Fruit fly (Drosophila melanogaster): ENCODE results near the gene Ndae1.

Gene Ndae1

dm6 chr2L:7260251-7260650 is 11.1 kb upstream of the Ndae1 start:
- TF ChIP-seq cyc (GFP tag; optimal IDR thresholded peaks at IDR 0.05) = no peak
- peak; percentile 27; the same call in 1 of the 2 replicates for TF ChIP-seq CG15336 (GFP tag; IDR thresholded peaks at IDR 0.05)
- no peak for TF ChIP-seq CG8119 (GFP tag; IDR thresholded peaks at IDR 0.05)
- peak; percentile 57 for TF ChIP-seq Eip78C (GFP tag)
- TF ChIP-seq CG32006 (GFP tag; optimal IDR thresholded peaks at IDR 0.05) = peak; percentile 45

- TF ChIP-seq fd85E (GFP tag; optimal IDR thresholded peaks at IDR 0.05) (no peak), Eip75B (GFP tag; optimal IDR thresholded peaks at IDR 0.05) (no peak), CG11762 (GFP tag; optimal IDR thresholded peaks at IDR 0.05; ENCODE audit: insufficient read depth) (no peak), CG6854 (GFP tag; optimal IDR thresholded peaks at IDR 0.05) (no peak), CG32006 (GFP tag; optimal IDR thresholded peaks at IDR 0.05) (no peak), Lpt (GFP tag; optimal IDR thresholded peaks at IDR 0.05) (no peak), CG8119 (GFP tag; IDR thresholded peaks at IDR 0.05) (no peak), Hr4 (GFP tag; optimal IDR thresholded peaks at IDR 0.05) (no peak), dac (GFP tag; optimal IDR thresholded peaks at IDR 0.05) (no peak), svp (GFP tag) (no peak), CG6808 (GFP tag; optimal IDR thresholded peaks at IDR 0.05) (no peak)
Measured at dm6 chr2L:7259500-7259899, 10.4 kb upstream of the Ndae1 start.

dm6 chr2L:7258105-7258504 is 9.0 kb upstream of the Ndae1 start:
- TF ChIP-seq achi (GFP tag; optimal IDR thresholded peaks at IDR 0.05) = no peak
- peak; percentile 47 for TF ChIP-seq CG3919 (GFP tag; optimal IDR thresholded peaks at IDR 0.05)
- TF ChIP-seq Hr39 (GFP tag; optimal IDR thresholded peaks at IDR 0.05) = peak; percentile 68
- TF ChIP-seq acj6 (GFP tag; optimal IDR thresholded peaks at IDR 0.05) = peak; percentile 25
- TF ChIP-seq cyc (GFP tag; optimal IDR thresholded peaks at IDR 0.05) = peak; percentile 65
- TF ChIP-seq pdm3 (GFP tag; optimal IDR thresholded peaks at IDR 0.05) = peak; percentile 46
- TF ChIP-seq Ets21C (GFP tag; optimal IDR thresholded peaks at IDR 0.05) = peak; percentile 23
- TF ChIP-seq lz (GFP tag; optimal IDR thresholded peaks at IDR 0.05) = peak; percentile 60
- no peak for TF ChIP-seq eg (GFP tag; IDR thresholded peaks at IDR 0.05)
- peak; percentile 29 for TF ChIP-seq Met (GFP tag; optimal IDR thresholded peaks at IDR 0.05)
- peak; percentile 76 for TF ChIP-seq CG31627 (GFP tag; optimal IDR thresholded peaks at IDR 0.05)
- TF ChIP-seq net (GFP tag; optimal IDR thresholded peaks at IDR 0.05) = no peak
- peak; percentile 38 for TF ChIP-seq OdsH (GFP tag; optimal IDR thresholded peaks at IDR 0.05)
- no peak for TF ChIP-seq topi (GFP tag; optimal IDR thresholded peaks at IDR 0.05)
- peak; percentile 15 for TF ChIP-seq CG6792 (GFP tag; optimal IDR thresholded peaks at IDR 0.05)
- TF ChIP-seq CG11902 (GFP tag; optimal IDR thresholded peaks at IDR 0.05) = peak; percentile 11

- TF ChIP-seq CG6854 (GFP tag; optimal IDR thresholded peaks at IDR 0.05) (no peak), Ets96B (tag; optimal IDR thresholded peaks at IDR 0.05) (no peak), Eip93F (GFP tag; optimal IDR thresholded peaks at IDR 0.05) (no peak), CG7368 (GFP tag; optimal IDR thresholded peaks at IDR 0.05) (no peak), Hr38 (GFP tag; optimal IDR thresholded peaks at IDR 0.05) (no peak), CG10631 (GFP tag; optimal IDR thresholded peaks at IDR 0.05) (no peak), CG34406 (GFP tag; optimal IDR thresholded peaks at IDR 0.05) (no peak), dsx (GFP tag; optimal IDR thresholded peaks at IDR 0.05; ENCODE audit: poor library complexity, severe bottlenecking) (no peak), Sox102F (GFP tag; optimal IDR thresholded peaks at IDR 0.05) (no peak), CG6276 (GFP tag; optimal IDR thresholded peaks at IDR 0.05) (no peak), spab (GFP tag; optimal IDR thresholded peaks at IDR 0.05) (no peak), cyc (GFP tag; optimal IDR thresholded peaks at IDR 0.05) (no peak), OdsH (GFP tag; optimal IDR thresholded peaks at IDR 0.05) (no peak), CG8632 (GFP tag; optimal IDR thresholded peaks at IDR 0.05) (no peak), CG9139 (GFP tag; optimal IDR thresholded peaks at IDR 0.05) (no peak), CG15336 (GFP tag; IDR thresholded peaks at IDR 0.05) (no peak), Eip75B (GFP tag; optimal IDR thresholded peaks at IDR 0.05) (no peak)
Measured at dm6 chr2L:7257212-7257611, 8.1 kb upstream of the Ndae1 start, which contains the start of gene CG31909. Gene CG31909, plus strand, starts transcription at chr2L:7257512.

Data from whole organism, prepupa.